Worm (Caenorhabditis elegans): ENCODE measurements around the gene K07G6.1.
"Not testable (repeated sequence)": the region's sequence is repeated elsewhere in the genome, so short reads cannot be mapped to it uniquely, and the experiment has no call there.

DNA sequence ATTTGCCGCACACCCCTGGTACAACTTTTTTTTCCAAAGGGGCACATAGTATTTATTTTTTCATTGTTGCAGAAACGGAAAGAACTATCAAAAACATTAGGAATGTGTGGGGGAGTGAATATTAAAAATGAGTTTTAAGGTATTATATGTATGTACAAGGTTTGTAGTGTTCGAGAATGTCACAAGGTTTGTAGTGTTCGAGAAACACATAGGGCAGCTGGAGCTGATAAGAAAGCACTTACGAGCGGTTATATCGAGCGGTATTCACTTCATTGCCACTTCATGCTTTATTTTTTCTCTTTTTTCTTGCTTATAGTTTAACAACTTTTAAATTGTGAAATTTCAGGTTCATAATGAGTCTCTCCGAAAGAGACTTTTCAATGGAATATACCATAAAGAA is 26.1 kb downstream of the K07G6.1 start:
- TF ChIP-seq mdl-1 (tag; optimal IDR thresholded peaks at IDR 0.05); skn-1 (tag; optimal IDR thresholded peaks at IDR 0.05); aly-2 (tag; optimal IDR thresholded peaks at IDR 0.05); dpl-1 (GFP tag; optimal IDR thresholded peaks at IDR 0.05); fkh-10 (GFP tag; optimal IDR thresholded peaks at IDR 0.05); nhr-11 (tag; optimal IDR thresholded peaks at IDR 0.05); unc-86 (tag; optimal IDR thresholded peaks at IDR 0.05); ztf-11 (tag; optimal IDR thresholded peaks at IDR 0.05); ceh-90 (tag; optimal IDR thresholded peaks at IDR 0.05); pax-3 (tag; optimal IDR thresholded peaks at IDR 0.05); ama-1 (optimal IDR thresholded peaks at IDR 0.05); egl-13 (tag; optimal IDR thresholded peaks at IDR 0.05): not testable (repeated sequence)
